Worm (Caenorhabditis elegans): ENCODE results near the gene Y39B6A.29.

Gene Y39B6A.29

ce11 chrV:19024683-19025082 is at the start of gene Y39B6A.29:
Gene Y39B6A.29, minus strand, starts transcription at chrV:19024783.
- TF ChIP-seq pqm-1 (tag; optimal IDR thresholded peaks at IDR 0.05) = no peak
- TF ChIP-seq syd-9 (tag; optimal IDR thresholded peaks at IDR 0.05) = no peak
- no peak for TF ChIP-seq tbx-7 (tag; optimal IDR thresholded peaks at IDR 0.05)
- TF ChIP-seq pha-4 (tag; optimal IDR thresholded peaks at IDR 0.05) = no peak
- no peak for TF ChIP-seq sox-2 (GFP tag; IDR thresholded peaks at IDR 0.05)
- TF ChIP-seq C38D4.7 (GFP tag; optimal IDR thresholded peaks at IDR 0.05) = no peak
- no peak for TF ChIP-seq dve-1 (tag; optimal IDR thresholded peaks at IDR 0.05)
- no peak for TF ChIP-seq hlh-6 (tag; optimal IDR thresholded peaks at IDR 0.05)
- TF ChIP-seq ceh-48 (tag; optimal IDR thresholded peaks at IDR 0.05) = no peak
- no peak for TF ChIP-seq zip-5 (tag; optimal IDR thresholded peaks at IDR 0.05)
- TF ChIP-seq npax-4 (tag; optimal IDR thresholded peaks at IDR 0.05) = no peak
- no peak for TF ChIP-seq ceh-6 (GFP tag; optimal IDR thresholded peaks at IDR 0.05)
- no peak for TF ChIP-seq ceh-14 (tag; optimal IDR thresholded peaks at IDR 0.05)
- no peak for TF ChIP-seq rnt-1 (tag; optimal IDR thresholded peaks at IDR 0.05)
- no peak for TF ChIP-seq elt-2 (tag; optimal IDR thresholded peaks at IDR 0.05)
- no peak for TF ChIP-seq ceh-31 (tag; optimal IDR thresholded peaks at IDR 0.05)
- no peak for TF ChIP-seq fkh-6 (tag; optimal IDR thresholded peaks at IDR 0.05)
- TF ChIP-seq lim-6 (tag; optimal IDR thresholded peaks at IDR 0.05) = no peak
- no peak for TF ChIP-seq hlh-8 (tag; optimal IDR thresholded peaks at IDR 0.05)
- TF ChIP-seq ceh-45 (GFP tag; IDR thresholded peaks at IDR 0.05) = no peak

- no peak for TF ChIP-seq elt-2 (tag; optimal IDR thresholded peaks at IDR 0.05)
- TF ChIP-seq ceh-48 (tag; optimal IDR thresholded peaks at IDR 0.05) = peak; percentile 38
Observed at ce11 chrV:19073169-19073568, 48.6 kb upstream of the Y39B6A.29 start.

- TF ChIP-seq sox-4 (tag; optimal IDR thresholded peaks at IDR 0.05) (no peak), hlh-8 (tag; optimal IDR thresholded peaks at IDR 0.05) (no peak), ama-1 (optimal IDR thresholded peaks at IDR 0.05) (no peak), elt-2 (tag; optimal IDR thresholded peaks at IDR 0.05) (no peak), Y22D7AL.16 (tag; optimal IDR thresholded peaks at IDR 0.05) (no peak), unc-86 (tag; optimal IDR thresholded peaks at IDR 0.05) (no peak)
Observed at ce11 chrV:19068888-19069287, 44.3 kb upstream of the Y39B6A.29 start.

- TF ChIP-seq dve-1 (tag; optimal IDR thresholded peaks at IDR 0.05) (no peak), rnt-1 (tag; optimal IDR thresholded peaks at IDR 0.05) (no peak), ets-4 (tag; optimal IDR thresholded peaks at IDR 0.05) (no peak), npax-4 (tag; optimal IDR thresholded peaks at IDR 0.05) (no peak), mec-3 (tag; optimal IDR thresholded peaks at IDR 0.05; ENCODE audit: borderline replicate concordance) (no peak), hlh-13 (GFP tag; optimal IDR thresholded peaks at IDR 0.05) (no peak), zip-5 (tag; optimal IDR thresholded peaks at IDR 0.05) (no peak), ama-1 (optimal IDR thresholded peaks at IDR 0.05) (no peak), K09A11.1 (tag; optimal IDR thresholded peaks at IDR 0.05; ENCODE audit: insufficient read depth) (no peak), ceh-30 (tag; optimal IDR thresholded peaks at IDR 0.05) (no peak), ceh-9 (tag; optimal IDR thresholded peaks at IDR 0.05) (no peak)
Observed at ce11 chrV:19063326-19063725, 38.7 kb upstream of the Y39B6A.29 start.

ce11 chrV:19059873-19060272 is 35.3 kb upstream of the Y39B6A.29 start, which contains the start of gene twk-46:
Gene twk-46, plus strand, starts transcription at chrV:19060173.
- TF ChIP-seq pag-3 (tag; optimal IDR thresholded peaks at IDR 0.05; ENCODE audit: borderline replicate concordance) (no peak), ceh-24 (tag; optimal IDR thresholded peaks at IDR 0.05) (no peak), sox-2 (GFP tag; IDR thresholded peaks at IDR 0.05) (no peak), ceh-30 (tag; optimal IDR thresholded peaks at IDR 0.05) (no peak), ceh-48 (tag; optimal IDR thresholded peaks at IDR 0.05) (no peak), ets-4 (tag; optimal IDR thresholded peaks at IDR 0.05) (no peak), fkh-6 (tag; optimal IDR thresholded peaks at IDR 0.05) (no peak), gmeb-2 (tag; optimal IDR thresholded peaks at IDR 0.05) (no peak), ceh-6 (GFP tag; optimal IDR thresholded peaks at IDR 0.05) (no peak)

Measured in whole organism, late embryonic.